Worm (Caenorhabditis elegans) whole organism, L4 larva: ENCODE data around the gene T14B4.9.

Experiments used
- F10B5.3 ChIP-seq: sonication (generic microtip); optimal IDR thresholded peaks from 2 replicates; lab custom pipeline; 2016; ENCODE audit warnings: mild to moderate bottlenecking, missing genetic modification characterization, missing compliant biosample characterization
- ZK337.2 ChIP-seq: fragments of 200-800 bp; sonication (Bioruptor generic); IDR thresholded peaks from 2 replicates; pipeline ENCODE4 v1.3.6; 2022; ENCODE audit warnings: missing genetic modification reagents, missing genetic modification characterization, missing compliant biosample characterization
- dmd-8 ChIP-seq: fragments of 200-800 bp; sonication (Bioruptor generic); IDR thresholded peaks from 2 replicates; pipeline ENCODE4 v1.3.6; 2022; ENCODE audit warnings: missing genetic modification characterization, missing compliant biosample characterization
- mdl-1 ChIP-seq, 2 experiments: fragments of 150-350 bp in 1 of 2; sonication (generic microtip) in 1 of 2; optimal IDR thresholded peaks; 2 replicates each; lab custom pipeline; 2014 to 2017; ENCODE audit warnings: missing biosample characterization in 2 of 2, missing genetic modification characterization in 2 of 2
- nhr-237 ChIP-seq: sonication (generic microtip); optimal IDR thresholded peaks from 2 replicates; lab custom pipeline; 2017; ENCODE audit warnings: missing biosample characterization, missing genetic modification characterization
- pha-4 ChIP-seq, 2 experiments: fragments of 150-350 bp in 1 of 2; fragments of 200-800 bp in 1 of 2; sonication (Bioruptor generic) in 1 of 2; IDR thresholded peaks in 1 of 2; optimal IDR thresholded peaks in 1 of 2; 2 replicates each; pipeline versions ENCODE4 v1.3.6 to Lab custom; 2014 to 2022; ENCODE audit warnings: missing genetic modification characterization in 2 of 2, missing genetic modification reagents in 2 of 2, missing biosample characterization in 1 of 2, missing compliant biosample characterization in 1 of 2

ce11 chrII:6741428-6741827 is 7.8 kb upstream of the T14B4.9 start, which contains the start of gene exos-8:
- TF ChIP-seq nhr-237 (tag; lab: Kevin White, UChicago) (no peak), F10B5.3 (no peak), pha-4 (GFP tag; IDR thresholded peaks at IDR 0.05; lab: Robert Waterston, UW) (no peak), pha-4 (tag; optimal IDR thresholded peaks at IDR 0.05; lab: Kevin White, UChicago) (no peak), mdl-1 (tag; optimal IDR thresholded peaks at IDR 0.05; lab: Kevin White, UChicago) (no peak), ZK337.2 (peak; percentile 65; the same call in 1 of the 2 replicates), dmd-8 (no peak)
